Worm (Caenorhabditis elegans) whole organism, L2 larva: ENCODE results near the gene dsl-6.

ENCODE experiments used
- F13H6.1 ChIP-seq: sonication (generic microtip); optimal IDR thresholded peaks from 2 replicates; lab custom pipeline; 2016; ENCODE audit warnings: missing genetic modification characterization, missing compliant biosample characterization
- elt-1 ChIP-seq: fragments of 150-350 bp; optimal IDR thresholded peaks from 2 replicates; lab custom pipeline; 2014; ENCODE audit warnings: missing biosample characterization, missing genetic modification characterization
- nhr-23 ChIP-seq: fragments of 150-350 bp; optimal IDR thresholded peaks from 2 replicates; lab custom pipeline; 2014; ENCODE audit warnings: missing biosample characterization, missing genetic modification reagents, missing genetic modification characterization

DNA sequence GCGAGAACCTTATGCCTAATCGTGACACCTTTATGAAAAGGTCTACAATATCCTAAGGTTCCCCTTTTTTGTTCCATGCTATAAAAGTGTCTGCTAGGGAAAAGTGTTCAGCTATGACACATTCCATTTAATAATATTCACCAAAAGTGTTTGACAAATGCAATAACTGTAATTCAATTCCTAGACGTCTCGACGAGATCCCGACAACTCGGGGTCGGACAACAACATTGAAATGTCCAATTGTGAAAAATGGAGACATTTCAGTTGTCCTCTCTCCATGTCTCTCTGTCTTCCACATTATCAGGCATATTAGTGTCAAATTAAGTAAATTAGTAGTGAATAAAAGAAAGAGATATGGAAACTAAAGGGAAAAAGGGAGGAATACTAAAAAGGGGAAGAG is 33.3 kb upstream of the dsl-6 start:
- TF ChIP-seq nhr-23 (no peak), elt-1 (tag; lab: Kevin White, UChicago) (no peak), F13H6.1 (tag; lab: Kevin White, UChicago) (no peak)
